Fruit fly (Drosophila melanogaster) whole organism, prepupa: ENCODE measurements around the gene ApepP.

ENCODE experiments used
- CG10631 ChIP-seq: fragments of 200-800 bp; sonication (Bioruptor generic); optimal IDR thresholded peaks from 2 replicates; lab custom pipeline; 2016; ENCODE audit warnings: missing biosample characterization, missing genetic modification characterization
- CG6808 ChIP-seq: fragments of 200-800 bp; sonication (Bioruptor generic); optimal IDR thresholded peaks from 3 replicates; lab custom pipeline; 2017; ENCODE audit warnings: missing biosample characterization, missing genetic modification characterization, mild to moderate bottlenecking, moderate library complexity, missing genetic modification reagents
- CG6854 ChIP-seq: fragments of 200-800 bp; sonication (Bioruptor generic); optimal IDR thresholded peaks from 2 replicates; lab custom pipeline; 2017; ENCODE audit warnings: missing biosample characterization, mild to moderate bottlenecking, missing genetic modification characterization
- Eip78C ChIP-seq: fragments of 200-800 bp; sonication (Bioruptor generic); peaks from one replicate; lab custom pipeline; 2016; ENCODE audit warnings: missing biosample characterization, missing genetic modification characterization

DNA sequence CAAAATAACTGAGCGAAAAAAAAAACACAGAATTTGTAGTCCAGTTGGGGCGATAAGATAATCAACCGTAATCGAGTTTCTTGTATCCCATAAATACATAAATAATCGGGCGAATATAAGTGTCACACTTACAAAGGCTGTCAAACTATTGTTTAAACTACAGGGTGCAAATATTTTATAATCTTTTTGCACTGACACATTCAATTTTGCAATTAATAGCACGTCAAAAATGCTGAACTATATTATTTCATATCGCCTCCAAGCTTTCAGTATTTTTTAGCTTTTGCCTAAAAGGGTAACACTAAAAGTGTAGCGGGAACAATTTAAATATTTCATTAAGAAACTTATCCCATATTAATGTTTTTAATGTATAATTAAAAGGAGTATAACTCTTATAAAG, at the start of gene ApepP:
- TF ChIP-seq CG10631, result no peak
- no peak for TF ChIP-seq CG6808 (GFP tag; lab: Kevin White, UChicago)
- TF ChIP-seq CG6854 (GFP tag; lab: Kevin White, UChicago), result no peak
- TF ChIP-seq Eip78C (GFP tag; lab: Kevin White, UChicago), result no peak
